Worm (Caenorhabditis elegans) whole organism, late embryonic: ENCODE results near the gene nstp-9.

Experiments used
- K02D7.2 ChIP-seq: sonication (generic microtip); optimal IDR thresholded peaks from 2 replicates; lab custom pipeline; 2017; ENCODE audit warnings: mild to moderate bottlenecking, missing genetic modification characterization, missing compliant biosample characterization
- K09A11.1 ChIP-seq: sonication (generic microtip); optimal IDR thresholded peaks from 2 replicates; lab custom pipeline; 2017; ENCODE audit warnings: antibody characterized with exemption, mild to moderate bottlenecking, missing genetic modification characterization, missing compliant biosample characterization; ENCODE audit not compliant: insufficient read depth
- Y22D7AL.16 ChIP-seq: sonication (generic microtip); optimal IDR thresholded peaks from 2 replicates; lab custom pipeline; 2016; ENCODE audit warnings: missing genetic modification characterization, missing compliant biosample characterization
- ceh-30 ChIP-seq: fragments of 150-350 bp; optimal IDR thresholded peaks from 2 replicates; lab custom pipeline; 2014; ENCODE audit warnings: missing biosample characterization, missing genetic modification characterization
- ceh-9 ChIP-seq: sonication (generic microtip); optimal IDR thresholded peaks from 2 replicates; lab custom pipeline; 2016; ENCODE audit warnings: mild to moderate bottlenecking, missing genetic modification characterization, inconsistent platforms, missing compliant biosample characterization
- dmd-4 ChIP-seq: sonication (generic microtip); optimal IDR thresholded peaks from 2 replicates; lab custom pipeline; 2016; ENCODE audit warnings: borderline replicate concordance, missing genetic modification characterization, missing compliant biosample characterization
- elt-2 ChIP-seq: sonication (generic microtip); optimal IDR thresholded peaks from 2 replicates; lab custom pipeline; 2016; ENCODE audit warnings: missing genetic modification reagents, missing genetic modification characterization, missing compliant biosample characterization
- elt-4 ChIP-seq: sonication (generic microtip); optimal IDR thresholded peaks from 2 replicates; lab custom pipeline; 2016; ENCODE audit warnings: missing genetic modification characterization, missing compliant biosample characterization
- fkh-10 ChIP-seq: fragments of 150-350 bp; optimal IDR thresholded peaks from 2 replicates; lab custom pipeline; 2014; ENCODE audit warnings: missing biosample characterization, missing genetic modification reagents, missing genetic modification characterization
- fkh-6 ChIP-seq: sonication (generic microtip); optimal IDR thresholded peaks from 2 replicates; lab custom pipeline; 2016; ENCODE audit warnings: missing genetic modification characterization, missing compliant biosample characterization
- gmeb-2 ChIP-seq: sonication (generic microtip); optimal IDR thresholded peaks from 2 replicates; lab custom pipeline; 2016; ENCODE audit warnings: missing genetic modification characterization, inconsistent platforms, missing compliant biosample characterization
- hlh-8 ChIP-seq: sonication (generic microtip); optimal IDR thresholded peaks from 2 replicates; lab custom pipeline; 2016; ENCODE audit warnings: missing genotype, missing genetic modification characterization, missing compliant biosample characterization
- lin-11 ChIP-seq: fragments of 200-800 bp; sonication (Bioruptor generic); optimal IDR thresholded peaks from 2 replicates; lab custom pipeline; 2018; ENCODE audit warnings: mild to moderate bottlenecking, missing genetic modification characterization, missing compliant biosample characterization
- nfya-1 ChIP-seq: sonication (generic microtip); optimal IDR thresholded peaks from 2 replicates; lab custom pipeline; 2017; ENCODE audit warnings: missing genetic modification characterization, mild to moderate bottlenecking, missing compliant biosample characterization, antibody characterized with exemption, moderate library complexity
- nhr-11 ChIP-seq: fragments of 150-350 bp; optimal IDR thresholded peaks from 2 replicates; lab custom pipeline; 2014; ENCODE audit warnings: missing biosample characterization, missing genetic modification characterization
- nhr-232 ChIP-seq: sonication (generic microtip); optimal IDR thresholded peaks from 2 replicates; lab custom pipeline; 2016; ENCODE audit warnings: missing genetic modification characterization, missing compliant biosample characterization
- pag-3 ChIP-seq: sonication (generic microtip); optimal IDR thresholded peaks from 2 replicates; lab custom pipeline; 2016; ENCODE audit warnings: missing compliant biosample characterization, missing genetic modification characterization, borderline replicate concordance
- pax-1 ChIP-seq: fragments of 150-350 bp; optimal IDR thresholded peaks from 2 replicates; lab custom pipeline; 2014; ENCODE audit warnings: missing biosample characterization, missing genetic modification characterization
- pros-1 ChIP-seq: fragments of 150-350 bp; optimal IDR thresholded peaks from 2 replicates; lab custom pipeline; 2014; ENCODE audit warnings: missing biosample characterization, missing genetic modification reagents, missing genetic modification characterization
- rnt-1 ChIP-seq: sonication (generic microtip); optimal IDR thresholded peaks from 2 replicates; lab custom pipeline; 2016; ENCODE audit warnings: missing genetic modification characterization, missing compliant biosample characterization

The nstp-9 gene

ce11 chrX:10880509-10880908 is 39.0 kb downstream of the nstp-9 start, which contains the start of gene T21E8.4:
T21E8.4 (plus strand) TSS chrX:10880809.
- no peak for TF ChIP-seq elt-2 (tag; lab: Kevin White, UChicago)
- no peak for TF ChIP-seq gmeb-2 (tag; lab: Kevin White, UChicago)
- no peak for TF ChIP-seq dmd-4 (tag; lab: Kevin White, UChicago)
- TF ChIP-seq nfya-1 (tag; lab: Kevin White, UChicago): no peak
- TF ChIP-seq K09A11.1 (tag; lab: Kevin White, UChicago): no peak
- TF ChIP-seq lin-11 (tag; lab: Kevin White, UChicago): no peak
- no peak for TF ChIP-seq elt-4 (tag; lab: Kevin White, UChicago)
- TF ChIP-seq fkh-10 (GFP tag; lab: Kevin White, UChicago): no peak
- TF ChIP-seq pax-1 (tag; lab: Kevin White, UChicago): no peak
- TF ChIP-seq K02D7.2 (tag; lab: Kevin White, UChicago): no peak
- no peak for TF ChIP-seq ceh-9 (tag; lab: Kevin White, UChicago)
- TF ChIP-seq Y22D7AL.16 (tag; lab: Kevin White, UChicago): no peak
- no peak for TF ChIP-seq hlh-8 (tag; lab: Kevin White, UChicago)
- TF ChIP-seq fkh-6 (tag; lab: Kevin White, UChicago): no peak
- no peak for TF ChIP-seq nhr-232 (tag; lab: Kevin White, UChicago)
- no peak for TF ChIP-seq pros-1 (tag; lab: Kevin White, UChicago)

- TF ChIP-seq elt-2 (tag; lab: Kevin White, UChicago) (peak; percentile 70), rnt-1 (no peak)
These were observed 42.3 kb downstream of the nstp-9 start, which contains the start of gene pgp-6 for ce11 chrX:10877138-10877743. pgp-6 (minus strand) TSS chrX:10877425.

DNA sequence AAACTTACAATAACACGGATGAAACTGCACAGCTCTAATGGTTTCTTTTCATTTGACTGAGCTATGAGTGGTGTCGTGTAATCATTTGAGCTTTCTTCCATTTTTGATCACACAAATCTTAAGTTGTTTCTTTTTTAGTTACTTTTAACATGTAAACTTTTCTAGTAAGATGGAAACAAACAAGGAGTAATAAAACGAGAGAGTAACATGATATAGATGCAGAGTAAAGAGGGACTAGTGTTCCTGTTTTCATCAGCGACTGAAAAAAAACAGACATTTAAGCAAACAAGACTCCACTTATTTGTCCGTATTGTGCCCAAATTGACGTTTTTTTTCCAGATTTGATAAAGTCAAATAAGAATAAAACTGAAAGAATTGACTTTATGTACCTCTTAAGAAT is 49.4 kb downstream of the nstp-9 start, which contains the start of gene pgp-7:
TSS of gene pgp-7 (minus strand) at position 101 of the 400 bp plus-strand sequence.
- TF ChIP-seq pag-3 (tag; lab: Kevin White, UChicago) (no peak), nhr-11 (tag; lab: Kevin White, UChicago) (no peak), gmeb-2 (tag; lab: Kevin White, UChicago) (no peak), pax-1 (tag; lab: Kevin White, UChicago) (no peak), ceh-30 (tag; lab: Kevin White, UChicago) (no peak)
